Worm (Caenorhabditis elegans) whole organism, mixed stage, embryonic: Measurements from ENCODE around the gene mltn-9.

ENCODE experiments used
- bed-3 ChIP-seq: fragments of 200-800 bp; sonication (Bioruptor generic); optimal IDR thresholded peaks from 3 replicates; lab custom pipeline; 2018; ENCODE audit warnings: mild to moderate bottlenecking, missing genetic modification characterization, moderate library complexity, missing compliant biosample characterization
- elt-1 ChIP-seq: sonication (generic microtip); optimal IDR thresholded peaks from 2 replicates; lab custom pipeline; 2017; ENCODE audit warnings: missing genetic modification characterization, mild to moderate bottlenecking, missing compliant biosample characterization, antibody characterized with exemption, moderate library complexity, borderline replicate concordance; ENCODE audit not compliant: insufficient read depth
- flh-1 ChIP-seq: fragments of 200-800 bp; sonication (Bioruptor generic); optimal IDR thresholded peaks from 2 replicates; lab custom pipeline; 2018; ENCODE audit warnings: mild to moderate bottlenecking, missing genetic modification characterization, moderate library complexity, missing compliant biosample characterization
- mab-5 ChIP-seq: fragments of 150-350 bp; optimal IDR thresholded peaks from 2 replicates; lab custom pipeline; 2014; ENCODE audit warnings: missing biosample characterization, missing genetic modification characterization
- mep-1 ChIP-seq: fragments of 150-350 bp; optimal IDR thresholded peaks from 2 replicates; lab custom pipeline; 2017; ENCODE audit warnings: missing biosample characterization, missing genetic modification reagents, missing genetic modification characterization, inconsistent platforms
- nhr-12 ChIP-seq: fragments of 150-350 bp; optimal IDR thresholded peaks from 2 replicates; lab custom pipeline; 2014; ENCODE audit warnings: missing biosample characterization, missing genetic modification characterization
- nhr-2 ChIP-seq: fragments of 150-350 bp; optimal IDR thresholded peaks from 2 replicates; lab custom pipeline; 2014; ENCODE audit warnings: missing biosample characterization, missing genetic modification characterization
- nhr-237 ChIP-seq: fragments of 150-350 bp; optimal IDR thresholded peaks from 2 replicates; lab custom pipeline; 2014; ENCODE audit warnings: missing biosample characterization, missing genetic modification characterization
- pha-4 ChIP-seq: fragments of 150-350 bp; optimal IDR thresholded peaks from 2 replicates; lab custom pipeline; 2018; ENCODE audit warnings: missing biosample characterization, missing genetic modification reagents, missing genetic modification characterization
- unc-39 ChIP-seq: fragments of 150-350 bp; optimal IDR thresholded peaks from 2 replicates; lab custom pipeline; 2014; ENCODE audit warnings: missing biosample characterization, missing genetic modification characterization
- unc-62 ChIP-seq: fragments of 150-350 bp; optimal IDR thresholded peaks from 2 replicates; lab custom pipeline; 2014; ENCODE audit warnings: missing biosample characterization, missing genetic modification reagents, missing genetic modification characterization

DNA sequence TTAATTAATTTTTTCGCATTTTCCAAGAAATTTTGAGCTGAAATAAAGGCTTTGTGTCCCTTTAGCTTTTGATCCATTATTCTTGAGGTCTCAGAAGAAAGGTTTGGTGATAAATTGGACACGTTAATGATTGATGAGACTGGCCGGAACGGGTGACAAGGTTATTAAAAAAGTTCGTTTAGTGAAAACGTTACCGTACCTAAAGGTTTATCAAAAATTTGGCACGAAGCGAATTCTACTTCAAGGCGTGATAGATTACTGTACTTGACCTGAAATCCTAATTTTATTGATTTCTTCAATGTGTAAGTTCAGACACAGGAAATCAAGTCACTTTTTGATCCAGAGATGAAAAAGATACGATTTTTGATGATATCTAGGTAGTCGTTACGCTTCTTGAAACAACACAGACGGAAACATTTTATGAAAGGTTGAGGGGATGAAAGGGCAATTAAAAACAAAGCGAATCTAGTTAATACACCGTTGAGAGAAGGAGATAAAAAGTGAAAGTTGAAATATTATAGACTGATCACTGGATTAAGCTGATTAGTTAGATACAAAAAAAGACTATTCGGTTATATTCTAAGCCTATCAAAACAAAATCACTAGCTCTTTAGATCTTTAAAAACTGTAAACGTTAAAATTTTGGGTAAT lies 5.2 kb upstream of the mltn-9 start:
- TF ChIP-seq bed-3 (no peak), nhr-12 (no peak), mab-5 (tag; lab: Kevin White, UChicago) (no peak), mep-1 (no peak), unc-62 (GFP tag; lab: Kevin White, UChicago) (no peak), unc-39 (tag; lab: Kevin White, UChicago) (no peak), nhr-2 (tag; lab: Kevin White, UChicago) (no peak), flh-1 (GFP tag; lab: Kevin White, UChicago) (no peak), elt-1 (tag; lab: Kevin White, UChicago) (no peak), pha-4 (tag; lab: Kevin White, UChicago) (no peak), nhr-237 (tag; lab: Kevin White, UChicago) (no peak)
